Worm (Caenorhabditis elegans): ENCODE measurements around the gene osta-2.

osta-2 gene

DNA sequence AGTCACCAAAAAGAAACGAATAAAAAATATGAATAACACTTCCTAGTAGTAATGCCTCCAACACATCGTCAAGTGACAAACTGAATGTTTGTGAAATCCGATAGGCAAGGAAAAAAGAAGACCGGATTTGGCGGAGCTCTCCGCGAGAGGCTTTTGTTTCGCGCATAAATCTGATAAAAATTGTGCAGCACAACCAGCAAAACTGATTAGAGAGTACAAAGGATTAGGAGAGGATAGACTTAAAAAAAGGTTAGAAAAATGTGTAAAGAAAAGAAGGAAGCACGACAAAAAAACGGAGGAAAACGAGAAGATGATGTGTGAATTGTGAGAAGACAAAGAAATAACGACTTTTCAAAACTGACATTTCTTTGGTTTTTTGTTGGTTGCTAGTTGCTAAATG lies 20.2 kb downstream of the osta-2 start, which contains the start of gene rab-3:
rab-3 (minus strand) TSS at position 147 of the 400 bp plus-strand sequence.
- peak; percentile 57 for TF ChIP-seq ces-1 (GFP tag; optimal IDR thresholded peaks at IDR 0.05)
- TF ChIP-seq ceh-82 (tag; optimal IDR thresholded peaks at IDR 0.05), result peak in 1 of 3 experiments; percentile 11
- no peak for TF ChIP-seq alr-1 (tag; optimal IDR thresholded peaks at IDR 0.05; ENCODE audit: borderline replicate concordance)
- TF ChIP-seq egl-27 (tag; optimal IDR thresholded peaks at IDR 0.05), result no peak
- TF ChIP-seq lin-14 (GFP tag; optimal IDR thresholded peaks at IDR 0.05), result peak; percentile 62
- TF ChIP-seq fkh-10 (GFP tag; optimal IDR thresholded peaks at IDR 0.05), result peak; percentile 91

DNA sequence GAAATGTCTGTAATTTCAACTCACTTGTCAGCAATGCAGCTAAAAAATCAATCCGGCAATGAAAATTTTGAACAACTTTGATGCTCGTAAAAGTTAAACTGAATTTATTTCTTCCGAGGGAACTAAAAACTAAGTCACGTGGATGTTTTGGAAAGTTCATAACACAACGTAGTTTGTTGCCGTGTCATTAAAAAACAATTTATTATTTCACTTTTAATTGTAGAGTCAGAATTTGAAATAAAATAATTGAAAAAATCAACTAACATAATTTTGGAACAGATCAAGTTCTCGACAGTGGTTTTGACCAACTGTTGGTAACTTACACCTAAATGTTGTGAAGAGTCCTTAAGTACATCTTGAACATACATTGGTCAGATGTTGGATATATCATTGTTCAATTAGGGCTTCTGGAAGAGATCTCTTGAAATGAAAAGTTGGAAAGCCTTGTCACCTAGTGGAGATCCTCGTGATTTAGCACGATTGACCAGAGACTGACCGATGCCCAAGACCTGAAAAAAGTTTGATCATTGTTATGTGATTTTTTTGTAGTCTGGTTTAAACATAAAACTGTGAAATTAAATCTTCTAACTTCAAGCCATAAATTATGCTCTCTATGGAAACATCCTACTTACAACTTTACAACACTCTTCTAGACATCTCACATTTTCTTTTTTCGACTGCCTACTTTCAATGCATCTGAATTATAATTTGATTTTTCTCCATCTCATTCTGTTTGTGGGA lies 23.0 kb downstream of the osta-2 start, which contains the start of the genes C18A3.7 and C18A3.11:
C18A3.7 (minus strand) TSS at position 101 of the 741 bp plus-strand sequence.
C18A3.11 (plus strand) TSS at position 691 of the 741 bp plus-strand sequence.
- TF ChIP-seq tbx-2 (tag; optimal IDR thresholded peaks at IDR 0.05) (no peak), tlp-1 (tag; optimal IDR thresholded peaks at IDR 0.05) (no peak), nhr-28 (tag; optimal IDR thresholded peaks at IDR 0.05) (no peak)

DNA sequence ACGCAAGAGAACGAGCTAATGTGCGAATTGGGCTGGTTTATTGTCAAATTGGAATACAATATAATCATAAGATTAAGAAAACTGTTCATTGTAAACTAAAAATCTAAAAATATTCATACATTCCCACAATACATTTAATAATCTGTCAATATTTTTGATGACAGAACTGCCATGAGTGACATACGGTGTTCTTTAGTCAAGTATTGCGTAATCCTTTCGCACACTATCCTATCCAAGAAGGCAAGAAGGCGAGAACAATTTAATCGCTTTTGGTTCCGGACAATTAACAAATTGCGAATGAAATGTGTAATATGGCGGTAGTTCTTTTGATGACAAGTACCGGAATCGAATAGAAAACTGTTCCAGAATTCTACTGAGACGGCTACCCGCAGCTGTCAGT lies 27.4 kb downstream of the osta-2 start:
- no peak for TF ChIP-seq lir-3 (tag; optimal IDR thresholded peaks at IDR 0.05; ENCODE audit: poor library complexity)
- no peak for TF ChIP-seq lin-13 (GFP tag; optimal IDR thresholded peaks at IDR 0.05)
- no peak for TF ChIP-seq hlh-17 (GFP tag; optimal IDR thresholded peaks at IDR 0.05; ENCODE audit: borderline replicate concordance)
- no peak for TF ChIP-seq nhr-47 (tag; optimal IDR thresholded peaks at IDR 0.05)
- no peak for TF ChIP-seq pax-3 (tag; optimal IDR thresholded peaks at IDR 0.05)
- no peak for TF ChIP-seq jun-1 (tag; optimal IDR thresholded peaks at IDR 0.05)
- TF ChIP-seq ceh-88 (GFP tag; IDR thresholded peaks at IDR 0.05), result no peak
- TF ChIP-seq skn-1 (tag; optimal IDR thresholded peaks at IDR 0.05), result no peak
- TF ChIP-seq ceh-90 (tag; optimal IDR thresholded peaks at IDR 0.05), result no peak
- TF ChIP-seq egl-27 (tag; optimal IDR thresholded peaks at IDR 0.05), result no peak
- no peak for TF ChIP-seq pqm-1 (tag; optimal IDR thresholded peaks at IDR 0.05)
- no peak for TF ChIP-seq unc-98 (GFP tag; IDR thresholded peaks at IDR 0.05)
- TF ChIP-seq rnt-1 (tag; optimal IDR thresholded peaks at IDR 0.05), result no peak
- no peak for TF ChIP-seq ceh-82 (tag; optimal IDR thresholded peaks at IDR 0.05)
- no peak for TF ChIP-seq fkh-8 (tag; optimal IDR thresholded peaks at IDR 0.05)
- TF ChIP-seq xbp-1 (tag; optimal IDR thresholded peaks at IDR 0.05), result no peak
- no peak for TF ChIP-seq Y116A8C.19 (tag; optimal IDR thresholded peaks at IDR 0.05; ENCODE audit: borderline replicate concordance)
- TF ChIP-seq sup-37 (GFP tag; optimal IDR thresholded peaks at IDR 0.05), result no peak

DNA sequence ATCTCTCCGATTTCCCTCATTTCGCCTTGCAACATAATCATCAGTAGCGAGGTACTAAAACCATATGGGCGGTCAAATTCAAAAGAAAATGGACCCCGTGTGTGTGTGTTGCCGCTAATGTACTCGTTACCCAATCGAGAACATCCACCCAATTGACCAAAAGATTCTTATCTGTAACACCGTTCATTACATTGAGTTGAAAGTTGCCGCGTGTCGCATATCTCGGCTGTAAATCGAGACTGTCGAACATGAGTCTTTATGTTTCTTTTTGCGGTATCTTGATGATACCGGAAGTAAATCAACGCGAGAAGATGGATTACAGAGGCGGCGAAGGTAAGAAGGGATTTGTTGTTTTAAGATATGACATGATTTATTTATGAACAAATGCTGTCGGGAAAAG lies 28.3 kb downstream of the osta-2 start:
- no peak for TF ChIP-seq pax-3 (tag; optimal IDR thresholded peaks at IDR 0.05)
- TF ChIP-seq unc-130 (tag; optimal IDR thresholded peaks at IDR 0.05), result no peak
- no peak for TF ChIP-seq efl-1 (optimal IDR thresholded peaks at IDR 0.05)
- no peak for TF ChIP-seq efl-1 (GFP tag; optimal IDR thresholded peaks at IDR 0.05 in 1 of 2)
- TF ChIP-seq nhr-85 (tag), result peak; percentile 45
- no peak for TF ChIP-seq hlh-17 (GFP tag; optimal IDR thresholded peaks at IDR 0.05; ENCODE audit: borderline replicate concordance)
- peak; percentile 30 for TF ChIP-seq blmp-1 (tag; optimal IDR thresholded peaks at IDR 0.05)
- TF ChIP-seq pqm-1 (tag; optimal IDR thresholded peaks at IDR 0.05), result no peak

DNA sequence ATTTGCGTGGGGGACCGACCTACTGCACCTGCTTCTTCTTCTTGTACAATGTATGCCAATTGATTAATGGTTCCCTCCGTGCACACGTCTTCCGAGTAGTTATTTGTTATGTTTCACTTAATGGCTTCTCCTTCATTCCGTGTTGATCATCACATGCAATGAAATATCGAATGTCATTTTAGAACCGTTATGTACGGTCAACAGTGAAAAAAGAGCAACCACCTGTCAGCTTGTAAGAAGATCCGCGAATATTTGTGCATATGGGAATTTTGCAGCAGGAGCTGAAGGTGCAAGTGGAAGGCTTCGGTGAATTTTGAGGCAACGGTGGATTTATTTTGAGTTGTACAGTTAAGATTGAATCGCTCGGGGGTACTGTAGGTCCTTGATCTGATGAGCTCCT lies 29.1 kb downstream of the osta-2 start:
- TF ChIP-seq jun-1 (tag; optimal IDR thresholded peaks at IDR 0.05) (no peak), sptf-1 (tag; optimal IDR thresholded peaks at IDR 0.05) (no peak), dpl-1 (GFP tag; optimal IDR thresholded peaks at IDR 0.05) (no peak), lin-15B (tag; optimal IDR thresholded peaks at IDR 0.05) (no peak), efl-3 (GFP tag; optimal IDR thresholded peaks at IDR 0.05) (no peak), fkh-4 (tag; optimal IDR thresholded peaks at IDR 0.05; ENCODE audit: borderline replicate concordance) (no peak), rnt-1 (tag; optimal IDR thresholded peaks at IDR 0.05) (no peak), unc-86 (tag; optimal IDR thresholded peaks at IDR 0.05) (peak; percentile 23)
